Fruit fly (Drosophila melanogaster): ENCODE measurements around the gene Timp.
A peak's percentile ranks its signal among the peaks of the same experiment; 100 is the strongest.

Timp gene

dm6 chr3R:10168483-10169064 lies 44.2 kb downstream of the Timp start (continued):
- no peak for TF ChIP-seq phol (tag; optimal IDR thresholded peaks at IDR 0.05)
- no peak for TF ChIP-seq HmgD (GFP tag; optimal IDR thresholded peaks at IDR 0.05)
- TF ChIP-seq fd3F (GFP tag; optimal IDR thresholded peaks at IDR 0.05), result peak; percentile 38
- TF ChIP-seq CG4820 (GFP tag; optimal IDR thresholded peaks at IDR 0.05), result no peak
- TF ChIP-seq Poxn (GFP tag; IDR thresholded peaks at IDR 0.05), result no peak
- TF ChIP-seq CG15479 (GFP tag; optimal IDR thresholded peaks at IDR 0.05), result no peak
- no peak for TF ChIP-seq Optix (GFP tag; IDR thresholded peaks at IDR 0.05)
- no peak for TF ChIP-seq Oaz (GFP tag; IDR thresholded peaks at IDR 0.05)
- TF ChIP-seq CG12155 (GFP tag; optimal IDR thresholded peaks at IDR 0.05), result peak; percentile 37
- 0 out of 2 replicates have a peak, but pooled peaks have one; percentile 35 for TF ChIP-seq sob (GFP tag; IDR thresholded peaks at IDR 0.05)
- TF ChIP-seq CG10274 (GFP tag; optimal IDR thresholded peaks at IDR 0.05), result no peak
- no peak for TF ChIP-seq CG2129 (GFP tag; IDR thresholded peaks at IDR 0.05; ENCODE audit: partially characterized antibody)
- no peak for TF ChIP-seq trh (GFP tag; optimal IDR thresholded peaks at IDR 0.05)
- no peak for TF ChIP-seq eyg (GFP tag; optimal IDR thresholded peaks at IDR 0.05)
- TF ChIP-seq gro (GFP tag; optimal IDR thresholded peaks at IDR 0.05), result peak; percentile 62
- no peak for TF ChIP-seq sr (GFP tag; IDR thresholded peaks at IDR 0.05)
- TF ChIP-seq Nf-YB (GFP tag; optimal IDR thresholded peaks at IDR 0.05), result no peak
- TF ChIP-seq run (tag; optimal IDR thresholded peaks at IDR 0.05), result no peak
- no peak for TF ChIP-seq CG8290 (GFP tag; optimal IDR thresholded peaks at IDR 0.05)
- TF ChIP-seq CG8290 (tag; optimal IDR thresholded peaks at IDR 0.05), result peak in 1 of 2 experiments; percentile 78
- TF ChIP-seq bigmax (GFP tag; optimal IDR thresholded peaks at IDR 0.05), result no peak
- TF ChIP-seq luna (GFP tag; optimal IDR thresholded peaks at IDR 0.05), result peak; percentile 42
- peak; percentile 15 for TF ChIP-seq Atf-2 (GFP tag; optimal IDR thresholded peaks at IDR 0.05)
- no peak for TF ChIP-seq CG9215 (GFP tag; IDR thresholded peaks at IDR 0.05)
- TF ChIP-seq oc (tag; optimal IDR thresholded peaks at IDR 0.05), result no peak
- TF ChIP-seq GATAe (GFP tag; conservative IDR thresholded peaks at IDR 0.05), result no peak
- peak; percentile 16 for TF ChIP-seq fd64A (GFP tag; optimal IDR thresholded peaks at IDR 0.05)
- TF ChIP-seq grau (tag; optimal IDR thresholded peaks at IDR 0.05), result peak; percentile 44
- peak; percentile 48 for TF ChIP-seq lilli (GFP tag; optimal IDR thresholded peaks at IDR 0.05)
- TF ChIP-seq lbe (GFP tag; optimal IDR thresholded peaks at IDR 0.05), result peak; percentile 6
- no peak for TF ChIP-seq C15 (GFP tag; IDR thresholded peaks at IDR 0.05)
- TF ChIP-seq tx (GFP tag; optimal IDR thresholded peaks at IDR 0.05), result no peak
- TF ChIP-seq sug (tag; optimal IDR thresholded peaks at IDR 0.05), result no peak
- TF ChIP-seq gt (GFP tag; IDR thresholded peaks at IDR 0.05), result no peak
- TF ChIP-seq toy (GFP tag; IDR thresholded peaks at IDR 0.05), result no peak
- peak; percentile 1 for TF ChIP-seq salm (tag; optimal IDR thresholded peaks at IDR 0.05)
- TF ChIP-seq CG13894 (tag; optimal IDR thresholded peaks at IDR 0.05), result no peak
- no peak for TF ChIP-seq CG12104 (GFP tag; optimal IDR thresholded peaks at IDR 0.05)
- no peak for TF ChIP-seq grn (GFP tag; optimal IDR thresholded peaks at IDR 0.05)
- no peak for TF ChIP-seq CG7271 (tag; optimal IDR thresholded peaks at IDR 0.05)
- peak; percentile 20 for TF ChIP-seq CG17568 (GFP tag; optimal IDR thresholded peaks at IDR 0.05)
- no peak for TF ChIP-seq Mes4 (GFP tag; optimal IDR thresholded peaks at IDR 0.05)
- TF ChIP-seq CG4282 (GFP tag; optimal IDR thresholded peaks at IDR 0.05), result no peak
- TF ChIP-seq h (optimal IDR thresholded peaks at IDR 0.05), result no peak
- no peak for TF ChIP-seq HLHmδ (GFP tag; optimal IDR thresholded peaks at IDR 0.05)
- TF ChIP-seq CG11398 (GFP tag; optimal IDR thresholded peaks at IDR 0.05), result no peak
- TF ChIP-seq nmo (GFP tag; optimal IDR thresholded peaks at IDR 0.05), result peak; percentile 35
- no peak for TF ChIP-seq jing (GFP tag; optimal IDR thresholded peaks at IDR 0.05)
- TF ChIP-seq vnd (GFP tag; IDR thresholded peaks at IDR 0.05; ENCODE audit: partially characterized antibody), result no peak
- TF ChIP-seq amos (GFP tag; IDR thresholded peaks at IDR 0.05; ENCODE audit: partially characterized antibody), result no peak
- no peak for TF ChIP-seq sim (GFP tag; IDR thresholded peaks at IDR 0.05)
- TF ChIP-seq CG2889 (GFP tag; IDR thresholded peaks at IDR 0.05), result peak; percentile 25; the same call in 1 of the 3 replicates
